Fruit fly (Drosophila melanogaster) whole organism, embryonic: ENCODE measurements around the gene CG15814.

ENCODE experiments used
- Antp ChIP-seq: fragments of 200-800 bp; sonication (Bioruptor generic); optimal IDR thresholded peaks from 3 replicates; lab custom pipeline; 2016; ENCODE audit warnings: missing biosample characterization, missing genetic modification characterization
- CG1024 ChIP-seq: fragments of 200-800 bp; sonication (Bioruptor generic); IDR thresholded peaks from 2 replicates; pipeline ENCODE4 v1.3.6; 2022; ENCODE audit warnings: missing biosample characterization, missing genetic modification characterization
- CG10366 ChIP-seq: fragments of 200-800 bp; sonication (Bioruptor generic); IDR thresholded peaks from 2 replicates; pipeline ENCODE4 v1.3.6; 2022; ENCODE audit warnings: missing biosample characterization, missing genetic modification characterization
- CG12236 ChIP-seq: fragments of 200-800 bp; sonication (Bioruptor generic); optimal IDR thresholded peaks from 2 replicates; lab custom pipeline; 2016; ENCODE audit warnings: missing biosample characterization, missing genetic modification characterization
- CG12299 ChIP-seq: fragments of 200-800 bp; sonication (Bioruptor generic); optimal IDR thresholded peaks from 2 replicates; lab custom pipeline; 2018; ENCODE audit warnings: missing biosample characterization, mild to moderate bottlenecking, missing genetic modification characterization
- CG13287 ChIP-seq: fragments of 200-800 bp; sonication (Bioruptor generic); IDR thresholded peaks from 2 replicates; pipeline ENCODE4 v1.3.6; 2022; ENCODE audit warnings: missing biosample characterization, missing genetic modification characterization; ENCODE audit not compliant: partially characterized antibody
- CG14441 ChIP-seq: fragments of 200-800 bp; sonication (Bioruptor generic); IDR thresholded peaks from 2 replicates; pipeline ENCODE4 v1.3.6; 2022; ENCODE audit warnings: missing biosample characterization, missing genetic modification characterization
- CG15073 ChIP-seq: fragments of 200-800 bp; sonication (Bioruptor generic); optimal IDR thresholded peaks from 2 replicates; lab custom pipeline; 2016; ENCODE audit warnings: missing biosample characterization, missing genetic modification characterization
- CG1603 ChIP-seq: fragments of 200-800 bp; sonication (Bioruptor generic); optimal IDR thresholded peaks from 2 replicates; lab custom pipeline; 2019; ENCODE audit warnings: missing biosample characterization, mild to moderate bottlenecking, missing genetic modification characterization, moderate library complexity
- CG2202 ChIP-seq: fragments of 200-800 bp; sonication (Bioruptor generic); optimal IDR thresholded peaks from 2 replicates; lab custom pipeline; 2018; ENCODE audit warnings: missing biosample characterization, mild to moderate bottlenecking, missing genetic modification characterization
- CG30403 ChIP-seq: fragments of 200-800 bp; sonication (Bioruptor generic); optimal IDR thresholded peaks from 3 replicates; lab custom pipeline; 2016; ENCODE audit warnings: missing biosample characterization, missing genetic modification characterization
- CG34224 ChIP-seq: fragments of 200-800 bp; sonication (Bioruptor generic); IDR thresholded peaks from 3 replicates; pipeline ENCODE4 v1.3.6; 2022; ENCODE audit warnings: missing biosample characterization, missing genetic modification characterization; ENCODE audit not compliant: partially characterized antibody
- CG4328 ChIP-seq: fragments of 200-800 bp; sonication (Bioruptor generic); optimal IDR thresholded peaks from 3 replicates; lab custom pipeline; 2017; ENCODE audit warnings: missing biosample characterization, missing genetic modification reagents, missing genetic modification characterization
- CG43689 ChIP-seq: fragments of 200-800 bp; sonication (Bioruptor generic); IDR thresholded peaks from 2 replicates; pipeline ENCODE4 v1.3.6; 2022; ENCODE audit warnings: missing biosample characterization, missing genetic modification characterization
- CG6689 ChIP-seq: fragments of 200-800 bp; sonication (Bioruptor generic); IDR thresholded peaks from 2 replicates; pipeline ENCODE4 v1.3.6; 2022; ENCODE audit warnings: missing biosample characterization, missing genetic modification characterization
- CG7556 ChIP-seq: fragments of 200-800 bp; sonication (Bioruptor generic); optimal IDR thresholded peaks from 2 replicates; lab custom pipeline; 2017; ENCODE audit warnings: missing biosample characterization, mild to moderate bottlenecking, missing genetic modification characterization
- CG9437 ChIP-seq: fragments of 200-800 bp; sonication (Bioruptor generic); optimal IDR thresholded peaks from 2 replicates; lab custom pipeline; 2018; ENCODE audit warnings: missing biosample characterization, mild to moderate bottlenecking, missing genetic modification characterization
- CG9817 ChIP-seq: fragments of 200-800 bp; sonication (Bioruptor generic); optimal IDR thresholded peaks from 2 replicates; lab custom pipeline; 2018; ENCODE audit warnings: missing biosample characterization, mild to moderate bottlenecking, missing genetic modification characterization, moderate library complexity
- CHES-1-like ChIP-seq: fragments of 200-800 bp; sonication (Bioruptor generic); optimal IDR thresholded peaks from 2 replicates; lab custom pipeline; 2016; ENCODE audit warnings: missing biosample characterization, missing genetic modification characterization
- Dip2 ChIP-seq: fragments of 200-800 bp; sonication (Bioruptor generic); IDR thresholded peaks from 2 replicates; pipeline ENCODE4 v1.3.6; 2022; ENCODE audit warnings: missing biosample characterization, missing genetic modification characterization
- Dref ChIP-seq: fragments of 200-800 bp; sonication (Bioruptor generic); IDR thresholded peaks from 2 replicates; pipeline ENCODE4 v1.3.6; 2022; ENCODE audit warnings: missing biosample characterization, missing genetic modification characterization
- ERR ChIP-seq: fragments of 200-800 bp; sonication (Bioruptor generic); optimal IDR thresholded peaks from 2 replicates; lab custom pipeline; 2016; ENCODE audit warnings: missing biosample characterization, missing genetic modification characterization
- Gsc ChIP-seq: fragments of 200-800 bp; sonication (Bioruptor generic); IDR thresholded peaks from 2 replicates; pipeline ENCODE4 v1.3.6; 2022; ENCODE audit warnings: missing biosample characterization, missing genetic modification characterization
- HLH4C ChIP-seq: fragments of 200-800 bp; sonication (Bioruptor generic); IDR thresholded peaks from 3 replicates; pipeline ENCODE4 v1.3.6; 2022; ENCODE audit warnings: missing biosample characterization, missing genetic modification characterization; ENCODE audit not compliant: partially characterized antibody
- Hey ChIP-seq: fragments of 200-800 bp; sonication (Bioruptor generic); optimal IDR thresholded peaks from 3 replicates; lab custom pipeline; 2018; ENCODE audit warnings: missing biosample characterization, mild to moderate bottlenecking, missing genetic modification characterization
- Jarid2 ChIP-seq: fragments of 200-800 bp; sonication (Bioruptor generic); optimal IDR thresholded peaks from 3 replicates; lab custom pipeline; 2017; ENCODE audit warnings: mild to moderate bottlenecking, missing biosample characterization, missing genetic modification reagents, missing genetic modification characterization
- Kr ChIP-seq: fragments of 200-800 bp; sonication (Bioruptor generic); optimal IDR thresholded peaks from 2 replicates; lab custom pipeline; 2017; ENCODE audit warnings: missing biosample characterization, mild to moderate bottlenecking, missing genetic modification characterization
- Mad ChIP-seq: fragments of 200-800 bp; sonication (Bioruptor generic); optimal IDR thresholded peaks from 2 replicates; lab custom pipeline; 2016; ENCODE audit warnings: missing biosample characterization, missing genetic modification characterization
- PHDP ChIP-seq: fragments of 200-800 bp; sonication (Bioruptor generic); optimal IDR thresholded peaks from 3 replicates; lab custom pipeline; 2018; ENCODE audit warnings: missing biosample characterization, mild to moderate bottlenecking, missing genetic modification characterization, moderate library complexity
- Pdp1 ChIP-seq, 2 experiments: fragments of 200-800 bp; sonication (Bioruptor generic); optimal IDR thresholded peaks; 3 replicates each; lab custom pipeline; 2016; ENCODE audit warnings: missing biosample characterization in 2 of 2, missing genetic modification characterization in 2 of 2, mild to moderate bottlenecking in 1 of 2, moderate library complexity in 1 of 2
- Sin3A ChIP-seq: fragments of >200 bp; optimal IDR thresholded peaks from 2 replicates; lab custom pipeline; 2018
- az2 ChIP-seq: fragments of 200-800 bp; sonication (Bioruptor generic); optimal IDR thresholded peaks from 3 replicates; lab custom pipeline; 2016; ENCODE audit warnings: missing biosample characterization, missing genetic modification characterization
- chif ChIP-seq, 2 experiments: fragments of 200-800 bp; sonication (Bioruptor generic); optimal IDR thresholded peaks; 3 replicates each; lab custom pipeline; 2016; ENCODE audit warnings: missing biosample characterization in 2 of 2, missing genetic modification characterization in 2 of 2
- chinmo ChIP-seq: fragments of 200-800 bp; sonication (Bioruptor generic); IDR thresholded peaks from 4 replicates; pipeline ENCODE4 v1.3.6; 2022; ENCODE audit warnings: missing biosample characterization, missing genetic modification characterization; ENCODE audit not compliant: partially characterized antibody
- ci ChIP-seq: fragments of 200-800 bp; sonication (Bioruptor generic); IDR thresholded peaks from 3 replicates; pipeline ENCODE4 v1.3.6; 2022; ENCODE audit warnings: missing biosample characterization, missing genetic modification characterization
- corto ChIP-seq: fragments of 200-800 bp; sonication (Bioruptor generic); optimal IDR thresholded peaks from 2 replicates; lab custom pipeline; 2016; ENCODE audit warnings: missing biosample characterization, mild to moderate bottlenecking, missing genetic modification characterization, moderate library complexity
- eve ChIP-seq, 2 experiments: fragments of >200 bp; optimal IDR thresholded peaks; 2 replicates each; lab custom pipeline; 2017; ENCODE audit warnings: missing biosample characterization in 2 of 2, missing genetic modification characterization in 2 of 2
- ewg ChIP-seq: fragments of 200-800 bp; sonication (Bioruptor generic); optimal IDR thresholded peaks from 3 replicates; lab custom pipeline; 2017; ENCODE audit warnings: mild to moderate bottlenecking, missing biosample characterization, missing genetic modification reagents, missing genetic modification characterization
- fd3F ChIP-seq: fragments of 200-800 bp; sonication (Bioruptor generic); optimal IDR thresholded peaks from 2 replicates; lab custom pipeline; 2018; ENCODE audit warnings: missing biosample characterization, mild to moderate bottlenecking, missing genetic modification characterization, moderate library complexity
- gt ChIP-seq: fragments of 200-800 bp; sonication (Bioruptor generic); IDR thresholded peaks from 2 replicates; pipeline ENCODE4 v1.3.6; 2022; ENCODE audit warnings: missing biosample characterization, missing genetic modification characterization
- hb ChIP-seq: fragments of 200-800 bp; sonication (Bioruptor generic); IDR thresholded peaks from 3 replicates; pipeline ENCODE4 v1.3.6; 2022; ENCODE audit warnings: missing biosample characterization, missing genetic modification characterization; ENCODE audit not compliant: partially characterized antibody
- lilli ChIP-seq: fragments of 200-800 bp; sonication (Bioruptor generic); optimal IDR thresholded peaks from 3 replicates; lab custom pipeline; 2016; ENCODE audit warnings: missing biosample characterization, missing genetic modification characterization
- nerfin-1 ChIP-seq: fragments of 200-800 bp; sonication (Bioruptor generic); optimal IDR thresholded peaks from 3 replicates; lab custom pipeline; 2019; ENCODE audit warnings: missing biosample characterization, mild to moderate bottlenecking, missing genetic modification characterization, moderate library complexity
- pan ChIP-seq, 4 experiments: fragments of >200 bp in 3 of 4; fragments of 200-800 bp in 1 of 4; sonication (Bioruptor generic) in 1 of 4; optimal IDR thresholded peaks in 3 of 4; IDR thresholded peaks in 1 of 4; 2 replicates each; pipeline versions ENCODE4 v1.3.6 to Lab custom; 2017 to 2022; ENCODE audit warnings: missing biosample characterization in 2 of 4, missing genetic modification characterization in 2 of 4, mixed read lengths in 1 of 4
- pho ChIP-seq: fragments of 200-800 bp; sonication (Bioruptor generic); optimal IDR thresholded peaks from 2 replicates; lab custom pipeline; 2016; ENCODE audit warnings: missing biosample characterization, missing genetic modification characterization
- pros ChIP-seq: fragments of 200-800 bp; sonication (Bioruptor generic); optimal IDR thresholded peaks from 3 replicates; lab custom pipeline; 2019; ENCODE audit warnings: missing biosample characterization, mild to moderate bottlenecking, missing genetic modification characterization, moderate library complexity
- sisA ChIP-seq: fragments of 200-800 bp; sonication (Bioruptor generic); IDR thresholded peaks from 2 replicates; pipeline ENCODE4 v1.3.6; 2022; ENCODE audit warnings: missing biosample characterization, missing genetic modification characterization
- tap ChIP-seq: fragments of 200-800 bp; optimal IDR thresholded peaks from 3 replicates; lab custom pipeline; 2019; ENCODE audit warnings: missing biosample characterization, mild to moderate bottlenecking, missing genetic modification characterization, moderate library complexity
- zfh2 ChIP-seq: fragments of 200-800 bp; sonication (Bioruptor generic); optimal IDR thresholded peaks from 2 replicates; lab custom pipeline; 2016; ENCODE audit warnings: missing biosample characterization, missing genetic modification characterization

Gene CG15814

DNA sequence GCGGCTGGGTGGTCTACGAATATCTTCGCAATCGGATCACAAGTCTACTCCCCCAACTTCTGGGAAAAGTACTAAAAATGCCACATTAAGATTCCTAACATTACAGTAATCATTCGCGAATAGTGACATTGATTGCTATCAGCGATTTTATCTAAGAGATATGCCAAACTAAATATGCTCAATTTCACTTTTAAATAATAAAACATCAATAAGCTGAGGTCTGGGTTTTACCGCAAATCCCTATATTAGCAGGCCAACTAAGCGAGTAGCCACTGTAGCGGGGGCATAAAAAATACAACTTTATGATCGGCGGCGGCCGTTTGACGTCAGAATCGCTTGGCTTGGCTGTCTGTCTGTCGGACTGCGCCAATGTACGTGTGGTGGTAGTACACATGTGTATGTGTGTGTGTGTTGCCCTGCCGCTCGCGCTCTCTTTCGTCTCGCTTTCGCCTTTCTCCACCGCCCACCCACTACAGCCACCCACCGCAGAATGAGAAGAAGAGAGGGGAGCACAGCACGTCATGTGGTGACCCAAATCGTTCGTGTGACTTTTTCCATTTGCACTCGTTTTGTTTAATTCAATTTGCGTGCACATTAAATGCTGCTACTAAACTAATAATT is 30.2 kb upstream of the CG15814 start (continued):
- TF ChIP-seq Dref (GFP tag; lab: Robert Waterston, UW) (peak; percentile 45), fd3F (GFP tag; lab: Kevin White, UChicago) (peak; percentile 91), CG12299 (tag; lab: Kevin White, UChicago) (peak; percentile 93), Mad (GFP tag; lab: Kevin White, UChicago) (peak; percentile 95), zfh2 (GFP tag; lab: Kevin White, UChicago) (peak; percentile 98), eve (GFP tag; optimal IDR thresholded peaks at IDR 0.05; lab: Kevin White, UChicago) (peak in 1 of 2 experiments; percentile 89), Dip2 (GFP tag; lab: Robert Waterston, UW) (peak; percentile 50), CG1603 (tag; lab: Kevin White, UChicago) (peak; percentile 96), CG9817 (tag; lab: Kevin White, UChicago) (peak; percentile 98), CG34224 (GFP tag; lab: Robert Waterston, UW) (no peak), sisA (peak; percentile 94), pan (optimal IDR thresholded peaks at IDR 0.05; lab: Kevin White, UChicago) (no peak), pan (GFP tag; optimal IDR thresholded peaks at IDR 0.05 in 1 of 2, IDR thresholded peaks at IDR 0.05 in 1 of 2) (peak in 1 of 2 experiments; percentile 97), Sin3A (no peak), Hey (tag; lab: Kevin White, UChicago) (peak; percentile 85), az2 (GFP tag; lab: Kevin White, UChicago) (peak; percentile 95), lilli (GFP tag; lab: Kevin White, UChicago) (peak; percentile 98), ERR (GFP tag; lab: Kevin White, UChicago) (peak; percentile 94), CG30403 (peak; percentile 96), CG1024 (GFP tag; lab: Robert Waterston, UW) (peak; percentile 87), pho (GFP tag; lab: Kevin White, UChicago) (peak; percentile 96), CG13287 (no peak; the same call in 1 of the 2 replicates), pros (GFP tag; lab: Kevin White, UChicago) (peak; percentile 58), ewg (peak; percentile 92), CG43689 (GFP tag; lab: Robert Waterston, UW) (peak; percentile 94), CG9437 (peak; percentile 89), CG2202 (tag; lab: Kevin White, UChicago) (peak; percentile 79), CG10366 (GFP tag; lab: Robert Waterston, UW) (peak; percentile 96), chif (GFP tag; optimal IDR thresholded peaks at IDR 0.05; lab: Kevin White, UChicago) (peak; percentile 93), CG15073 (peak; percentile 69), PHDP (tag; lab: Kevin White, UChicago) (peak; percentile 96), corto (GFP tag; lab: Kevin White, UChicago) (peak; percentile 84), Gsc (GFP tag; lab: Robert Waterston, UW) (peak; percentile 86), ci (GFP tag; lab: Robert Waterston, UW) (peak; percentile 98), CG7556 (GFP tag; lab: Kevin White, UChicago) (peak; percentile 92), tap (tag; lab: Kevin White, UChicago) (peak; percentile 90), CG4328 (GFP tag; lab: Kevin White, UChicago) (peak; percentile 87), Jarid2 (GFP tag; lab: Kevin White, UChicago) (peak; percentile 56), hb (no peak), gt (GFP tag; lab: Robert Waterston, UW) (peak; percentile 79), CHES-1-like (GFP tag; lab: Kevin White, UChicago) (peak; percentile 95), Pdp1 (GFP tag; optimal IDR thresholded peaks at IDR 0.05; lab: Kevin White, UChicago) (peak; percentile 95 to 97), chinmo (GFP tag; lab: Robert Waterston, UW) (0 out of 4 replicates have a peak, but pooled peaks have one; percentile 30), HLH4C (GFP tag; lab: Robert Waterston, UW) (no peak), CG14441 (GFP tag; lab: Robert Waterston, UW) (peak; percentile 97), Kr (no peak), nerfin-1 (tag; lab: Kevin White, UChicago) (peak; percentile 84), Antp (peak; percentile 96), CG6689 (GFP tag; lab: Robert Waterston, UW) (peak; percentile 94), CG12236 (GFP tag; lab: Kevin White, UChicago) (peak; percentile 88)
